Fruit fly (Drosophila melanogaster) whole organism, embryonic: Measurements from ENCODE around the gene CG2794.

Source experiments
- Antp ChIP-seq: fragments of 200-800 bp; sonication (Bioruptor generic); optimal IDR thresholded peaks from 3 replicates; lab custom pipeline; 2016; ENCODE audit warnings: missing biosample characterization, missing genetic modification characterization
- Awh ChIP-seq: fragments of 200-800 bp; sonication (Bioruptor generic); IDR thresholded peaks from 2 replicates; pipeline ENCODE4, ENCODE4 v1.3.6; 2022; ENCODE audit warnings: missing biosample characterization, missing genetic modification characterization
- CG11093 ChIP-seq: fragments of 200-800 bp; sonication (Bioruptor generic); IDR thresholded peaks from 3 replicates; pipeline ENCODE4 v1.3.6; 2022; ENCODE audit warnings: missing biosample characterization, missing genetic modification characterization
- CG11504 ChIP-seq: fragments of 200-800 bp; sonication (Bioruptor generic); optimal IDR thresholded peaks from 3 replicates; lab custom pipeline; 2019; ENCODE audit warnings: missing biosample characterization, mild to moderate bottlenecking, missing genetic modification characterization, moderate library complexity
- CG11560 ChIP-seq: fragments of 200-800 bp; sonication (Bioruptor generic); IDR thresholded peaks from 3 replicates; pipeline ENCODE4 v1.3.6; 2022; ENCODE audit warnings: missing biosample characterization, missing genetic modification characterization
- CG12769 ChIP-seq: fragments of 200-800 bp; sonication (Bioruptor generic); optimal IDR thresholded peaks from 2 replicates; lab custom pipeline; 2019; ENCODE audit warnings: missing biosample characterization, mild to moderate bottlenecking, missing genetic modification characterization, moderate library complexity
- CG1602 ChIP-seq: fragments of 200-800 bp; sonication (Bioruptor generic); optimal IDR thresholded peaks from 3 replicates; lab custom pipeline; 2016; ENCODE audit warnings: missing biosample characterization, missing genetic modification characterization
- CG17328 ChIP-seq: fragments of 200-800 bp; sonication (Bioruptor generic); IDR thresholded peaks from 2 replicates; pipeline ENCODE4 v1.3.6; 2022; ENCODE audit warnings: missing biosample characterization, missing genetic modification characterization
- CG18262 ChIP-seq: fragments of 200-800 bp; optimal IDR thresholded peaks from 3 replicates; lab custom pipeline; 2019; ENCODE audit warnings: missing biosample characterization, mild to moderate bottlenecking, missing genetic modification characterization, moderate library complexity
- CG18599 ChIP-seq: fragments of 200-800 bp; sonication (Bioruptor generic); optimal IDR thresholded peaks from 3 replicates; lab custom pipeline; 2017; ENCODE audit warnings: missing biosample characterization, missing genetic modification characterization, mild to moderate bottlenecking, moderate library complexity, missing genetic modification reagents
- CG30403 ChIP-seq: fragments of 200-800 bp; sonication (Bioruptor generic); optimal IDR thresholded peaks from 3 replicates; lab custom pipeline; 2016; ENCODE audit warnings: missing biosample characterization, missing genetic modification characterization
- CG32772 ChIP-seq: fragments of 200-800 bp; sonication (Bioruptor generic); IDR thresholded peaks from 2 replicates; pipeline ENCODE4 v1.3.6; 2022; ENCODE audit warnings: missing biosample characterization, missing genetic modification characterization
- CG8478 ChIP-seq: fragments of >200 bp; optimal IDR thresholded peaks from 2 replicates; lab custom pipeline; 2018
- CG8944 ChIP-seq: fragments of 200-800 bp; sonication (Bioruptor generic); optimal IDR thresholded peaks from 3 replicates; lab custom pipeline; 2016; ENCODE audit warnings: missing biosample characterization, missing genetic modification characterization
- CG9876 ChIP-seq: fragments of 200-800 bp; sonication (Bioruptor generic); optimal IDR thresholded peaks from 2 replicates; lab custom pipeline; 2016; ENCODE audit warnings: missing biosample characterization, missing genetic modification characterization
- CoRest ChIP-seq: fragments of 200-800 bp; sonication (Bioruptor generic); optimal IDR thresholded peaks from 3 replicates; lab custom pipeline; 2018; ENCODE audit warnings: missing biosample characterization, mild to moderate bottlenecking, missing genetic modification characterization, moderate library complexity
- Ets65A ChIP-seq: fragments of 200-800 bp; sonication (Bioruptor generic); peaks from one replicate; lab custom pipeline; 2016; ENCODE audit warnings: missing biosample characterization, missing genetic modification characterization
- Ets97D ChIP-seq: fragments of 200-800 bp; sonication (Bioruptor generic); optimal IDR thresholded peaks from 3 replicates; lab custom pipeline; 2016; ENCODE audit warnings: missing biosample characterization, missing genetic modification characterization
- Fer3 ChIP-seq: fragments of 200-800 bp; sonication (Bioruptor generic); optimal IDR thresholded peaks from 2 replicates; lab custom pipeline; 2018; ENCODE audit warnings: missing biosample characterization, mild to moderate bottlenecking, missing genetic modification characterization, moderate library complexity
- HLH3B ChIP-seq: fragments of 200-800 bp; sonication (Bioruptor generic); IDR thresholded peaks from 2 replicates; pipeline ENCODE4 v1.3.6; 2022; ENCODE audit warnings: missing biosample characterization, missing genetic modification characterization
- Hand ChIP-seq: fragments of 200-800 bp; sonication (Bioruptor generic); optimal IDR thresholded peaks from 2 replicates; lab custom pipeline; 2017; ENCODE audit warnings: mild to moderate bottlenecking, missing biosample characterization, missing genetic modification reagents, missing genetic modification characterization
- Hr3 ChIP-seq: fragments of 200-800 bp; sonication (Bioruptor generic); optimal IDR thresholded peaks from 3 replicates; lab custom pipeline; 2016; ENCODE audit warnings: missing biosample characterization, missing genetic modification characterization
- Kr ChIP-seq: fragments of 200-800 bp; sonication (Bioruptor generic); optimal IDR thresholded peaks from 2 replicates; lab custom pipeline; 2017; ENCODE audit warnings: missing biosample characterization, mild to moderate bottlenecking, missing genetic modification characterization
- NFAT ChIP-seq: fragments of 200-800 bp; sonication (Bioruptor generic); IDR thresholded peaks from 2 replicates; pipeline ENCODE4 v1.3.6; 2022; ENCODE audit warnings: missing biosample characterization, missing genetic modification characterization
- Oli ChIP-seq: fragments of 200-800 bp; sonication (Bioruptor generic); optimal IDR thresholded peaks from 2 replicates; lab custom pipeline; 2018; ENCODE audit warnings: missing biosample characterization, mild to moderate bottlenecking, missing genetic modification characterization, moderate library complexity
- Optix ChIP-seq: fragments of 200-800 bp; sonication (Bioruptor generic); IDR thresholded peaks from 3 replicates; pipeline ENCODE4 v1.3.6; 2022; ENCODE audit warnings: missing biosample characterization, missing genetic modification characterization
- Ptx1 ChIP-seq: fragments of 200-800 bp; sonication (Bioruptor generic); IDR thresholded peaks from 2 replicates; pipeline ENCODE4 v1.3.6; 2022; ENCODE audit warnings: missing biosample characterization, missing genetic modification characterization
- Side ChIP-seq: fragments of 200-800 bp; sonication (Bioruptor generic); optimal IDR thresholded peaks from 2 replicates; lab custom pipeline; 2016; ENCODE audit warnings: missing biosample characterization, missing genetic modification characterization
- Tbp ChIP-seq: fragments of >200 bp; optimal IDR thresholded peaks from 2 replicates; lab custom pipeline; 2018; ENCODE audit warnings: missing biosample characterization, missing genetic modification characterization
- Trl ChIP-seq, 3 experiments: fragments of >200 bp in 2 of 3; fragments of 200-800 bp in 1 of 3; sonication (Bioruptor generic) in 1 of 3; optimal IDR thresholded peaks; 2 replicates in 1 of 3; 3 replicates in 2 of 3; lab custom pipeline; 2016 to 2017; ENCODE audit warnings: missing biosample characterization in 1 of 3, missing genetic modification characterization in 1 of 3
- Xbp1 ChIP-seq: fragments of 200-800 bp; sonication (Bioruptor generic); optimal IDR thresholded peaks from 3 replicates; lab custom pipeline; 2016; ENCODE audit warnings: missing biosample characterization, mild to moderate bottlenecking, missing genetic modification characterization
- Xrp1 ChIP-seq: fragments of 200-800 bp; sonication (Bioruptor generic); IDR thresholded peaks from 2 replicates; pipeline ENCODE4 v1.3.6; 2022; ENCODE audit warnings: missing biosample characterization, missing genetic modification characterization
- bsh ChIP-seq, 2 experiments: fragments of 200-800 bp; sonication (Bioruptor generic); optimal IDR thresholded peaks; 2 replicates each; lab custom pipeline; 2017 to 2018; ENCODE audit warnings: mild to moderate bottlenecking in 2 of 2, missing biosample characterization in 2 of 2, missing genetic modification characterization in 2 of 2, moderate library complexity in 1 of 2
- caup ChIP-seq: fragments of 200-800 bp; sonication (Bioruptor generic); optimal IDR thresholded peaks from 3 replicates; lab custom pipeline; 2017; ENCODE audit warnings: missing biosample characterization, mild to moderate bottlenecking, missing genetic modification characterization, moderate library complexity; ENCODE audit not compliant: severe bottlenecking
- chif ChIP-seq, 2 experiments: fragments of 200-800 bp; sonication (Bioruptor generic); optimal IDR thresholded peaks; 3 replicates each; lab custom pipeline; 2016; ENCODE audit warnings: missing biosample characterization in 2 of 2, missing genetic modification characterization in 2 of 2
- corto ChIP-seq: fragments of 200-800 bp; sonication (Bioruptor generic); optimal IDR thresholded peaks from 2 replicates; lab custom pipeline; 2016; ENCODE audit warnings: missing biosample characterization, mild to moderate bottlenecking, missing genetic modification characterization, moderate library complexity
- cwo ChIP-seq: fragments of 200-800 bp; sonication (Bioruptor generic); optimal IDR thresholded peaks from 3 replicates; lab custom pipeline; 2017; ENCODE audit warnings: missing biosample characterization, missing genetic modification characterization, mild to moderate bottlenecking, moderate library complexity, missing genetic modification reagents
- dpn ChIP-seq, 2 experiments: fragments of 200-800 bp; sonication (Bioruptor generic); optimal IDR thresholded peaks; 3 replicates each; lab custom pipeline; 2016; ENCODE audit warnings: missing biosample characterization in 2 of 2, missing genetic modification characterization in 2 of 2
- hkb ChIP-seq, 2 experiments: fragments of 200-800 bp in 1 of 2; fragments of >200 bp in 1 of 2; sonication (Bioruptor generic) in 1 of 2; IDR thresholded peaks in 1 of 2; optimal IDR thresholded peaks in 1 of 2; 2 replicates each; pipeline versions ENCODE4 v1.3.6 to Lab custom; 2017 to 2022; ENCODE audit warnings: missing biosample characterization in 1 of 2, missing genetic modification characterization in 1 of 2
- jing ChIP-seq: fragments of 200-800 bp; sonication (Bioruptor generic); optimal IDR thresholded peaks from 2 replicates; lab custom pipeline; 2018; ENCODE audit warnings: missing biosample characterization, mild to moderate bottlenecking, missing genetic modification characterization
- ken ChIP-seq: fragments of 200-800 bp; sonication (Bioruptor generic); IDR thresholded peaks from 3 replicates; pipeline ENCODE4 v1.3.6; 2022; ENCODE audit warnings: missing biosample characterization, missing genetic modification characterization
- lbe ChIP-seq: fragments of 200-800 bp; sonication (Bioruptor generic); optimal IDR thresholded peaks from 2 replicates; lab custom pipeline; 2016; ENCODE audit warnings: missing biosample characterization, mild to moderate bottlenecking, missing genetic modification characterization
- lilli ChIP-seq: fragments of 200-800 bp; sonication (Bioruptor generic); optimal IDR thresholded peaks from 3 replicates; lab custom pipeline; 2016; ENCODE audit warnings: missing biosample characterization, missing genetic modification characterization
- org-1 ChIP-seq: fragments of 200-800 bp; sonication (Bioruptor generic); optimal IDR thresholded peaks from 2 replicates; lab custom pipeline; 2017; ENCODE audit warnings: missing biosample characterization, missing genetic modification characterization
- pnt ChIP-seq: fragments of 200-800 bp; sonication (Bioruptor generic); optimal IDR thresholded peaks from 3 replicates; lab custom pipeline; 2016; ENCODE audit warnings: missing biosample characterization, missing genetic modification characterization
- row ChIP-seq: fragments of 200-800 bp; sonication (Bioruptor generic); IDR thresholded peaks from 3 replicates; pipeline ENCODE4 v1.3.6; 2022; ENCODE audit warnings: missing biosample characterization, missing genetic modification characterization
- sd ChIP-seq: fragments of 200-800 bp; sonication (Bioruptor generic); optimal IDR thresholded peaks from 3 replicates; lab custom pipeline; 2018; ENCODE audit warnings: missing biosample characterization, mild to moderate bottlenecking, missing genetic modification characterization, moderate library complexity
- vnd ChIP-seq: fragments of 200-800 bp; sonication (Bioruptor generic); IDR thresholded peaks from 3 replicates; pipeline ENCODE4 v1.3.6; 2022; ENCODE audit warnings: missing biosample characterization, missing genetic modification characterization; ENCODE audit not compliant: partially characterized antibody
- zfh1 ChIP-seq: fragments of 200-800 bp; sonication (Bioruptor generic); IDR thresholded peaks from 3 replicates; pipeline ENCODE4 v1.3.6; 2022; ENCODE audit warnings: missing biosample characterization, missing genetic modification characterization

CG2794 gene

DNA sequence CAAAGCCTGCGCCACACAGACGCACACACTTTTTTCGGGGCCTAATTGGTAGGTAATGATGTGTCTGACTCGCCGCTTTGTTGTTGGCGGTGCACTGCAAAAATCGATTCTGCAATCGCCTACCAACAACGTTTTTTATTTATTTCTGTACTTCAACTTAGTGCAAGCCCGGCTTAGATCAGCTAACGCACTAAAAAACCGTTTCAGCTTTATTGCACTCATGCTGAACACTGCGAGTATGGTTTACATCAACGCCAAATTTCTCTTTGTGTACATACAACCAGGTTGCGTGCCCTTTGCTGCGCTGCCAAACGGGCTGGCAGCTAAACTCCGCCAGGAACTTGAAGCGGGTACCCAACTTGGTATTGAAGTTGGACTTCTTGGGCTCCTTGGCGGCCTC is 33.7 kb upstream of the CG2794 start (continued):
- TF ChIP-seq zfh1 (GFP tag; lab: Robert Waterston, UW) (peak; percentile 9; the same call in 1 of the 3 replicates), sd (tag; lab: Kevin White, UChicago) (no peak), CG11093 (GFP tag; lab: Robert Waterston, UW) (0 out of 3 replicates have a peak, but pooled peaks have one; percentile 24), CG18599 (GFP tag; lab: Kevin White, UChicago) (peak; percentile 45), jing (GFP tag; lab: Kevin White, UChicago) (no peak), CG18262 (tag; lab: Kevin White, UChicago) (no peak), Fer3 (tag; lab: Kevin White, UChicago) (no peak), row (GFP tag; lab: Robert Waterston, UW) (peak; percentile 48; the same call in 2 of the 3 replicates), Antp (GFP tag; lab: Kevin White, UChicago) (peak; percentile 46), caup (GFP tag; lab: Kevin White, UChicago) (no peak), vnd (no peak), CG9876 (peak; percentile 18), Xbp1 (GFP tag; lab: Kevin White, UChicago) (peak; percentile 47), org-1 (GFP tag; lab: Kevin White, UChicago) (peak; percentile 17), cwo (no peak), HLH3B (0 out of 2 replicates have a peak, but pooled peaks have one; percentile 4), Ptx1 (GFP tag; lab: Robert Waterston, UW) (peak; percentile 46), NFAT (GFP tag; lab: Robert Waterston, UW) (0 out of 2 replicates have a peak, but pooled peaks have one; percentile 10), CG32772 (GFP tag; lab: Robert Waterston, UW) (0 out of 2 replicates have a peak, but pooled peaks have one; percentile 8), corto (GFP tag; lab: Kevin White, UChicago) (peak; percentile 84), hkb (optimal IDR thresholded peaks at IDR 0.05; lab: Kevin White, UChicago) (no peak), hkb (GFP tag; IDR thresholded peaks at IDR 0.05; lab: Robert Waterston, UW) (0 out of 2 replicates have a peak, but pooled peaks have one; percentile 21), lilli (GFP tag; lab: Kevin White, UChicago) (peak; percentile 39), Optix (0 out of 3 replicates have a peak, but pooled peaks have one; percentile 16), CG1602 (peak; percentile 4), bsh (GFP tag; optimal IDR thresholded peaks at IDR 0.05; lab: Kevin White, UChicago) (peak; percentile 26 to 41), chif (GFP tag; optimal IDR thresholded peaks at IDR 0.05; lab: Kevin White, UChicago) (peak; percentile 32 to 37), lbe (GFP tag; lab: Kevin White, UChicago) (peak; percentile 75), CG30403 (GFP tag; lab: Kevin White, UChicago) (peak; percentile 11), Hand (GFP tag; lab: Kevin White, UChicago) (no peak), CG11560 (no peak), Oli (tag; lab: Kevin White, UChicago) (peak; percentile 4), Tbp (GFP tag; lab: Kevin White, UChicago) (no peak), Ets65A (GFP tag; lab: Kevin White, UChicago) (peak; percentile 74), Hr3 (peak; percentile 14), CG12769 (tag; lab: Kevin White, UChicago) (no peak), CG8478 (lab: Kevin White, UChicago) (no peak), Trl (optimal IDR thresholded peaks at IDR 0.05; lab: Kevin White, UChicago) (no peak), Trl (GFP tag; optimal IDR thresholded peaks at IDR 0.05; lab: Kevin White, UChicago) (peak; percentile 28), Ets97D (GFP tag; lab: Kevin White, UChicago) (no peak), Kr (GFP tag; lab: Kevin White, UChicago) (no peak), CG8944 (GFP tag; lab: Kevin White, UChicago) (peak; percentile 8), Side (GFP tag; lab: Kevin White, UChicago) (no peak), CG11504 (tag; lab: Kevin White, UChicago) (peak; percentile 36), Awh (0 out of 2 replicates have a peak, but pooled peaks have one; percentile 19), dpn (GFP tag; optimal IDR thresholded peaks at IDR 0.05; lab: Kevin White, UChicago) (peak; percentile 15 to 18), ken (no peak), CG17328 (GFP tag; lab: Robert Waterston, UW) (peak; percentile 53; the same call in 1 of the 2 replicates), Xrp1 (GFP tag; lab: Robert Waterston, UW) (peak; percentile 48; the same call in 1 of the 2 replicates), CoRest (tag; lab: Kevin White, UChicago) (peak; percentile 10), pnt (GFP tag; lab: Kevin White, UChicago) (peak; percentile 18)
